Fruit fly (Drosophila melanogaster): ENCODE measurements around the gene CG13731.

DNA sequence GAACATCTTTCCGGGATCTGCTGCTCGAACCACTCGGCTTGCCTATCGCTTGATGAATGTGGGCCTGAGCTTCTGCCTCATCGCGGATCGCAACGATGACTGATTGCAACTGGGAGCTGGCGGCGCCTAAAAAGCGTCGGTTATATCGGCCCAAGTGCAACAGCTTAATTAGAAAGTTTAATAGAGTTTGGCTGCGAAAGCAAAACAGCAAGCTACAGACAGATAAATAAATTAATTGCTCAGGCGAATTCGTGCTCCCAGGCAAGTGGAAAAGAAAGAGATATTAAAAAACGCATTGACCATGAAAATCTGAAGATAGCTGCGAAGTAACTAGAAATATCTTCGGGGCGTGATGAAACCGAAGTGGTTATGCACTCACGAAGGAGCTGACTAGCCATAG lies 6.1 kb downstream of the CG13731 start, which contains the start of gene CG13728:
- TF ChIP-seq CG3065 (GFP tag; optimal IDR thresholded peaks at IDR 0.05) (no peak), pfk (GFP tag; optimal IDR thresholded peaks at IDR 0.05) (no peak), CG12071 (GFP tag; optimal IDR thresholded peaks at IDR 0.05) (no peak)
